Fruit fly (Drosophila melanogaster): ENCODE measurements around the gene AspRS-m.
A peak's percentile ranks its signal among the peaks of the same experiment; 100 is the strongest.

Gene AspRS-m

dm6 chr2L:16818335-16818973 is 8.4 kb upstream of the AspRS-m start:
- TF ChIP-seq usp (GFP tag; optimal IDR thresholded peaks at IDR 0.05) = no peak
- no peak for TF ChIP-seq sv (GFP tag; optimal IDR thresholded peaks at IDR 0.05)
- TF ChIP-seq Dfd (GFP tag; optimal IDR thresholded peaks at IDR 0.05) = no peak
- TF ChIP-seq tai (GFP tag; optimal IDR thresholded peaks at IDR 0.05) = peak; percentile 64
- TF ChIP-seq Hnf4 (GFP tag; optimal IDR thresholded peaks at IDR 0.05) = peak; percentile 50
- TF ChIP-seq Hr83 (GFP tag; optimal IDR thresholded peaks at IDR 0.05; ENCODE audit: poor library complexity, severe bottlenecking) = no peak
- TF ChIP-seq HLH106 (tag; optimal IDR thresholded peaks at IDR 0.05) = peak; percentile 64
- TF ChIP-seq Mio (GFP tag; optimal IDR thresholded peaks at IDR 0.05) = no peak
- peak; percentile 68 for TF ChIP-seq br (GFP tag; optimal IDR thresholded peaks at IDR 0.05)
- no peak for TF ChIP-seq N (GFP tag; optimal IDR thresholded peaks at IDR 0.05)
- TF ChIP-seq GATAd (GFP tag; optimal IDR thresholded peaks at IDR 0.05) = no peak
- TF ChIP-seq Vsx2 (GFP tag; optimal IDR thresholded peaks at IDR 0.05; ENCODE audit: partially characterized antibody) = no peak
- peak; percentile 2 for TF ChIP-seq CG32264 (GFP tag; optimal IDR thresholded peaks at IDR 0.05)
- TF ChIP-seq Sp1 (GFP tag; optimal IDR thresholded peaks at IDR 0.05) = peak; percentile 57
- no peak for TF ChIP-seq Abd-B (GFP tag; optimal IDR thresholded peaks at IDR 0.05)
- no peak for TF ChIP-seq Rel (GFP tag; optimal IDR thresholded peaks at IDR 0.05)
- no peak for TF ChIP-seq Rel (tag; optimal IDR thresholded peaks at IDR 0.05)
- peak; percentile 68 for TF ChIP-seq rgr (GFP tag; optimal IDR thresholded peaks at IDR 0.05)
- peak in 1 of 2 experiments; percentile 1 for TF ChIP-seq dl (GFP tag; optimal IDR thresholded peaks at IDR 0.05; ENCODE audit: insufficient read depth in 1 of 2, partially characterized antibody in 2 of 2)
- TF ChIP-seq dsf (GFP tag; optimal IDR thresholded peaks at IDR 0.05; ENCODE audit: borderline replicate concordance) = no peak
- TF ChIP-seq CG9705 (GFP tag; optimal IDR thresholded peaks at IDR 0.05) = no peak
- peak; percentile 65 for TF ChIP-seq h (GFP tag; optimal IDR thresholded peaks at IDR 0.05)
- no peak for TF ChIP-seq Dif (GFP tag; optimal IDR thresholded peaks at IDR 0.05; ENCODE audit: partially characterized antibody)
- TF ChIP-seq dmrt93B (GFP tag; optimal IDR thresholded peaks at IDR 0.05) = no peak
- TF ChIP-seq lola (GFP tag; optimal IDR thresholded peaks at IDR 0.05) = no peak
- TF ChIP-seq CrebA (GFP tag; optimal IDR thresholded peaks at IDR 0.05; ENCODE audit: borderline replicate concordance) = no peak
- TF ChIP-seq sage (GFP tag; optimal IDR thresholded peaks at IDR 0.05) = no peak
- no peak for TF ChIP-seq Hr78 (GFP tag; optimal IDR thresholded peaks at IDR 0.05)
- no peak for TF ChIP-seq woc (GFP tag; optimal IDR thresholded peaks at IDR 0.05)
- TF ChIP-seq ey (GFP tag; optimal IDR thresholded peaks at IDR 0.05) = peak; percentile 49
- TF ChIP-seq Jra (GFP tag; optimal IDR thresholded peaks at IDR 0.05) = peak; percentile 20
- no peak for TF ChIP-seq Myc (optimal IDR thresholded peaks at IDR 0.05)
- no peak for TF ChIP-seq brk (GFP tag; optimal IDR thresholded peaks at IDR 0.05)
- TF ChIP-seq OdsH (GFP tag; optimal IDR thresholded peaks at IDR 0.05) = peak; percentile 45
- no peak for TF ChIP-seq jim (GFP tag; optimal IDR thresholded peaks at IDR 0.05)
- TF ChIP-seq pan (optimal IDR thresholded peaks at IDR 0.05) = no peak
- TF ChIP-seq foxo (GFP tag; optimal IDR thresholded peaks at IDR 0.05) = peak in 1 of 2 experiments; percentile 53
- peak; percentile 64 for TF ChIP-seq fru (GFP tag; optimal IDR thresholded peaks at IDR 0.05)
- TF ChIP-seq psq (GFP tag; optimal IDR thresholded peaks at IDR 0.05) = peak; percentile 41

- TF ChIP-seq Hr78 (GFP tag; optimal IDR thresholded peaks at IDR 0.05) (no peak), Vsx2 (GFP tag; optimal IDR thresholded peaks at IDR 0.05; ENCODE audit: partially characterized antibody) (no peak), sage (GFP tag; optimal IDR thresholded peaks at IDR 0.05) (no peak), h (GFP tag; optimal IDR thresholded peaks at IDR 0.05) (no peak), Rel (GFP tag; optimal IDR thresholded peaks at IDR 0.05) (no peak), Rel (tag; optimal IDR thresholded peaks at IDR 0.05) (peak; percentile 37), rgr (GFP tag; optimal IDR thresholded peaks at IDR 0.05) (peak; percentile 15), foxo (GFP tag; optimal IDR thresholded peaks at IDR 0.05) (no peak), sv (GFP tag; optimal IDR thresholded peaks at IDR 0.05) (no peak), pan (optimal IDR thresholded peaks at IDR 0.05) (no peak), GATAd (GFP tag; optimal IDR thresholded peaks at IDR 0.05) (no peak), HLH106 (tag; optimal IDR thresholded peaks at IDR 0.05) (peak; percentile 19), N (GFP tag; optimal IDR thresholded peaks at IDR 0.05) (no peak), lola (GFP tag; optimal IDR thresholded peaks at IDR 0.05) (no peak), tai (GFP tag; optimal IDR thresholded peaks at IDR 0.05) (no peak), dl (GFP tag; optimal IDR thresholded peaks at IDR 0.05; ENCODE audit: insufficient read depth in 1 of 2, partially characterized antibody in 2 of 2) (no peak), dmrt93B (GFP tag; optimal IDR thresholded peaks at IDR 0.05) (no peak), CG9705 (GFP tag; optimal IDR thresholded peaks at IDR 0.05) (peak; percentile 8), woc (GFP tag; optimal IDR thresholded peaks at IDR 0.05) (no peak), Hr83 (GFP tag; optimal IDR thresholded peaks at IDR 0.05; ENCODE audit: poor library complexity, severe bottlenecking) (no peak), ey (GFP tag; optimal IDR thresholded peaks at IDR 0.05) (no peak), psq (GFP tag; optimal IDR thresholded peaks at IDR 0.05) (no peak), Sp1 (GFP tag; optimal IDR thresholded peaks at IDR 0.05) (peak; percentile 79), Abd-B (GFP tag; optimal IDR thresholded peaks at IDR 0.05) (no peak), OdsH (GFP tag; optimal IDR thresholded peaks at IDR 0.05) (no peak), CG32264 (GFP tag; optimal IDR thresholded peaks at IDR 0.05) (no peak), jim (GFP tag; optimal IDR thresholded peaks at IDR 0.05) (no peak), brk (GFP tag; optimal IDR thresholded peaks at IDR 0.05) (no peak), Dfd (GFP tag; optimal IDR thresholded peaks at IDR 0.05) (no peak)
These were observed 7.2 kb upstream of the AspRS-m start for dm6 chr2L:16819714-16820113.

Data from whole organism, wandering third instar larva.